Worm (Caenorhabditis elegans) whole organism, late embryonic: ENCODE data around the gene twk-48.

ENCODE experiments used
- ama-1 ChIP-seq: fragments of 150-350 bp; optimal IDR thresholded peaks from 2 replicates; lab custom pipeline; 2014
- ceh-22 ChIP-seq: sonication (generic microtip); optimal IDR thresholded peaks from 2 replicates; lab custom pipeline; 2017; ENCODE audit warnings: missing biosample characterization, missing genetic modification characterization
- dve-1 ChIP-seq: sonication (generic microtip); optimal IDR thresholded peaks from 2 replicates; lab custom pipeline; 2017; ENCODE audit warnings: antibody characterized with exemption, mild to moderate bottlenecking, missing genetic modification characterization, missing compliant biosample characterization
- fkh-10 ChIP-seq: fragments of 150-350 bp; optimal IDR thresholded peaks from 2 replicates; lab custom pipeline; 2014; ENCODE audit warnings: missing biosample characterization, missing genetic modification reagents, missing genetic modification characterization
- hlh-13 ChIP-seq: fragments of 200-800 bp; sonication (Bioruptor generic); optimal IDR thresholded peaks from 2 replicates; lab custom pipeline; 2018; ENCODE audit warnings: mild to moderate bottlenecking, missing genetic modification characterization, missing compliant biosample characterization
- hlh-8 ChIP-seq: sonication (generic microtip); optimal IDR thresholded peaks from 2 replicates; lab custom pipeline; 2016; ENCODE audit warnings: missing genotype, missing genetic modification characterization, missing compliant biosample characterization
- pag-3 ChIP-seq: sonication (generic microtip); optimal IDR thresholded peaks from 2 replicates; lab custom pipeline; 2016; ENCODE audit warnings: missing compliant biosample characterization, missing genetic modification characterization, borderline replicate concordance
- unc-3 ChIP-seq, 2 experiments: fragments of 200-800 bp in 1 of 2; sonication (Bioruptor generic) in 1 of 2; sonication (generic microtip) in 1 of 2; conservative IDR thresholded peaks in 1 of 2; optimal IDR thresholded peaks in 1 of 2; 2 replicates each; pipeline versions ENCODE4 v1.3.6 to Lab custom; 2016 to 2022; ENCODE audit warnings: missing compliant biosample characterization in 2 of 2, missing genetic modification characterization in 2 of 2, missing genetic modification reagents in 1 of 2

DNA sequence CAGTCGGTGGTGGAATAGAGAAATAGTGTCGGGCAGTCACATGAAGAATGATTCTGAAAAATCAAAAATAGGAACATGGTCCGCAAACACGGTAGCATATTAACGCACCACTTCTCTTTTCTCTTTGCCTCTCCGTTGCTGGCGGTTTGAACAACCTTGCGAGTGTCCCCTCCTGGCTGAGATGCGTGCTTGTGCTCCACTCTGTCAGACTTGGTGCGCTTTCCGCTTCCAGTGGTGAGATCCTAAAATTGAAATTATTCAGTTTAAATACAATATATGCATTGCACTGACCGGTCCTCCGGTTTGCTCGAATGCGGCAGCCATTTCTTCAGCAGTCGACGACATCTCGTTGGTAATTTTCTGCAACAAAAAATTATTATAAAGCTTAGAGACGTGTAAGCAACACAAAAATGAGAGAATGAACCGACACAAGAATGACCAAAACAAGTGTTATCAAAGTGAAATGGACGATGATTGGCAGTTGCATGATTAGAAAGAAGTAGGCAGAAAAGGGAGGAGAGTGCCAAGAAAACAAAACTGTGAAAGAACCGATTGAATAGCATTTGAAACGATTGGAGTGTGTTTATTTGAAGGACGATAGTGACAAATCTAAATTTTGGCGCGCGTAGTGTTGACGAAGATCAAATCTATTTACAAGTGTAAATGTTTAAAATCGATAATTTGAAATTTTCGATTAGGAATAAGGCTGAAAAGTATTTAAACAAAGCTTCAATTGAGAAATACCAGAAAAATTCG lies 35.3 kb upstream of the twk-48 start, which contains the start of gene ZK632.9:
- TF ChIP-seq pag-3 (tag; lab: Kevin White, UChicago) (no peak), fkh-10 (GFP tag; lab: Kevin White, UChicago) (no peak), ama-1 (lab: Kevin White, UChicago) (no peak), hlh-13 (no peak), dve-1 (no peak), unc-3 (GFP tag; conservative IDR thresholded peaks at IDR 0.05; lab: Robert Waterston, UW) (no peak), unc-3 (tag; optimal IDR thresholded peaks at IDR 0.05; lab: Kevin White, UChicago) (no peak), hlh-8 (tag; lab: Kevin White, UChicago) (no peak), ceh-22 (tag; lab: Kevin White, UChicago) (no peak)
